Fruit fly (Drosophila melanogaster) whole organism, adult: ENCODE data around the gene CG43799.

ENCODE experiments used
- CG11617 ChIP-seq: fragments of 200-800 bp; sonication (Bioruptor generic); optimal IDR thresholded peaks from 2 replicates; lab custom pipeline; 2017; ENCODE audit warnings: mild to moderate bottlenecking, missing biosample characterization, missing genetic modification reagents, missing genetic modification characterization
- CG12768 ChIP-seq: fragments of 200-800 bp; sonication (Bioruptor generic); optimal IDR thresholded peaks from 2 replicates; lab custom pipeline; 2017; ENCODE audit warnings: missing biosample characterization, missing genetic modification characterization, mild to moderate bottlenecking, moderate library complexity, missing genetic modification reagents
- CG1620 ChIP-seq: fragments of 200-800 bp; sonication (Bioruptor generic); optimal IDR thresholded peaks from 2 replicates; lab custom pipeline; 2016; ENCODE audit warnings: missing biosample characterization, missing genetic modification characterization
- CG7045 ChIP-seq: fragments of 200-800 bp; sonication (Bioruptor generic); optimal IDR thresholded peaks from 2 replicates; lab custom pipeline; 2017; ENCODE audit warnings: missing biosample characterization, mild to moderate bottlenecking, missing genetic modification characterization
- Clk ChIP-seq: fragments of 200-800 bp; sonication (Bioruptor generic); optimal IDR thresholded peaks from 2 replicates; lab custom pipeline; 2017; ENCODE audit warnings: missing biosample characterization, missing genetic modification characterization
- Mnt ChIP-seq: fragments of 200-800 bp; sonication (Bioruptor generic); optimal IDR thresholded peaks from 2 replicates; lab custom pipeline; 2016; ENCODE audit warnings: missing biosample characterization, mild to moderate bottlenecking, missing genetic modification characterization
- bab1 ChIP-seq: fragments of 200-800 bp; sonication (Bioruptor generic); optimal IDR thresholded peaks from 3 replicates; lab custom pipeline; 2019; ENCODE audit warnings: missing biosample characterization, mild to moderate bottlenecking, missing genetic modification characterization, moderate library complexity
- cic ChIP-seq: fragments of 200-800 bp; sonication (Bioruptor generic); optimal IDR thresholded peaks from 2 replicates; lab custom pipeline; 2017; ENCODE audit warnings: missing biosample characterization, mild to moderate bottlenecking, missing genetic modification characterization, moderate library complexity
- kay ChIP-seq: fragments of 200-800 bp; sonication (Bioruptor generic); peaks from one replicate; lab custom pipeline; 2016; ENCODE audit warnings: missing biosample characterization, missing genetic modification characterization, borderline replicate concordance
- tj ChIP-seq: fragments of 200-800 bp; sonication (Bioruptor generic); optimal IDR thresholded peaks from 3 replicates; lab custom pipeline; 2017; ENCODE audit warnings: missing biosample characterization, mild to moderate bottlenecking, missing genetic modification characterization, moderate library complexity
- toe ChIP-seq: fragments of 200-800 bp; sonication (Bioruptor generic); optimal IDR thresholded peaks from 2 replicates; lab custom pipeline; 2016; ENCODE audit warnings: missing biosample characterization, missing genetic modification characterization

DNA sequence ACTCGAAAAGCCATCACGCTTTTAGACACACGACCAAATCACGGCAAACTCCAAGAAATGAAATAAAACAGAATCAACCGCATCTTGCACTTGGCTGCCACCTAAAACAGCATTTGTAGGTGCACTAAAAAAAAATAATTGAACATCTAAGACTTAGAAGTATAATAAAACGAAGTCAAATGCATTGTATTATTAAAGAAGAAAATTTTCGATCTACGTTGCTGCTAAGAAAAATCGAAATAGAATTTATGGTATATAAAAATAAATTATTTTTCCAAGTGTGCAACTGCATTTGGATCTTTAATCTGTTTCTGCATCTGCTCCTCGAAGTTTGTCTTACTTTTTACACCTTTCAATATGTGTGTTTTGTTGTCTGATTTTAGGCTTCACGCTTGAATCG, 42.7 kb downstream of the CG43799 start:
- TF ChIP-seq CG12768 (GFP tag; lab: Kevin White, UChicago): no peak
- TF ChIP-seq bab1 (GFP tag; lab: Kevin White, UChicago): no peak
- no peak for TF ChIP-seq toe (GFP tag; lab: Kevin White, UChicago)
- TF ChIP-seq tj (GFP tag; lab: Kevin White, UChicago): no peak
- no peak for TF ChIP-seq Clk (GFP tag; lab: Kevin White, UChicago)
- no peak for TF ChIP-seq cic (GFP tag; lab: Kevin White, UChicago)
- TF ChIP-seq CG11617 (GFP tag; lab: Kevin White, UChicago): no peak
- TF ChIP-seq kay (GFP tag; lab: Kevin White, UChicago): no peak
- no peak for TF ChIP-seq CG7045 (GFP tag; lab: Kevin White, UChicago)
- no peak for TF ChIP-seq Mnt (GFP tag; lab: Kevin White, UChicago)
- TF ChIP-seq CG1620: no peak
